Fruit fly (Drosophila melanogaster): ENCODE results near the gene Calx.
A peak's percentile ranks its signal among the peaks of the same experiment; 100 is the strongest.

Gene Calx

DNA sequence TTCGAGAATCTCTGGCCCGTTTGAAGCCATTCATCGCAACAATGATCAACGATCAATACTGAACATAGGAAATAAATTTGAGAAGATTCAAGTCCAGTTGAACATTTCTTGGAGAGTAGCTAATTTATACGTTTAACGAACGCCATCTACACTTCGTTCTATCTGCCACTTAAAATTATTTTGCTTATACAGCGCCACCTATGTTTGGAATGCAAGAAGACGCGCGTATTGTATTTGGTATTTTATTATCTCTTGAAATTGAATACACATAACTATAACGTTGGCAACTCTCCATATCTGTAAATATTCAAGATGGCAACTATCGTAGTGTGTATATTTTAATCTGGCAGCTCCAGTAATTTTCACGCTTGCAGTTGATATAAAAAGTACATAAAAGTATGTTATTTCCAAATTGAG lies 30.0 kb upstream of the Calx start (continued):
- TF ChIP-seq ato (GFP tag; IDR thresholded peaks at IDR 0.05; ENCODE audit: partially characterized antibody) = no peak
- peak; percentile 1 for TF ChIP-seq CG2875 (GFP tag; optimal IDR thresholded peaks at IDR 0.05)
- peak; percentile 90 for TF ChIP-seq Med (GFP tag)
- peak; percentile 30 to 54 for TF ChIP-seq chif (GFP tag; optimal IDR thresholded peaks at IDR 0.05)
- TF ChIP-seq CG13894 (tag; optimal IDR thresholded peaks at IDR 0.05) = peak; percentile 3
- TF ChIP-seq CG6254 (GFP tag; optimal IDR thresholded peaks at IDR 0.05) = no peak
- no peak for TF ChIP-seq CG7786 (GFP tag; optimal IDR thresholded peaks at IDR 0.05)
- TF ChIP-seq trem (tag; optimal IDR thresholded peaks at IDR 0.05) = peak; percentile 47
- no peak for TF ChIP-seq CG5180 (GFP tag; optimal IDR thresholded peaks at IDR 0.05)
- TF ChIP-seq gcm (GFP tag; optimal IDR thresholded peaks at IDR 0.05) = no peak
- no peak for TF ChIP-seq jigr1 (GFP tag; IDR thresholded peaks at IDR 0.05)
- no peak for TF ChIP-seq CG2202 (tag; optimal IDR thresholded peaks at IDR 0.05)
- TF ChIP-seq CG11456 (GFP tag; IDR thresholded peaks at IDR 0.05) = peak; percentile 84
- no peak for TF ChIP-seq CG15073 (GFP tag; optimal IDR thresholded peaks at IDR 0.05)
- TF ChIP-seq CG10959 (GFP tag; IDR thresholded peaks at IDR 0.05) = no peak
- TF ChIP-seq gce (GFP tag; IDR thresholded peaks at IDR 0.05) = no peak; the same call in 2 of the 3 replicates
- no peak for TF ChIP-seq CG2116 (GFP tag; optimal IDR thresholded peaks at IDR 0.05)
- TF ChIP-seq mam (GFP tag; optimal IDR thresholded peaks at IDR 0.05) = peak; percentile 47
- no peak for TF ChIP-seq CG12219 (GFP tag; optimal IDR thresholded peaks at IDR 0.05)
- TF ChIP-seq CG16863 (GFP tag; optimal IDR thresholded peaks at IDR 0.05) = no peak
- TF ChIP-seq bbx (GFP tag; IDR thresholded peaks at IDR 0.05; ENCODE audit: partially characterized antibody) = peak; percentile 38; the same call in 1 of the 2 replicates
- TF ChIP-seq sim (GFP tag; IDR thresholded peaks at IDR 0.05) = no peak
- no peak for TF ChIP-seq CG16813 (GFP tag; IDR thresholded peaks at IDR 0.05; ENCODE audit: partially characterized antibody)
- 0 out of 2 replicates have a peak, but pooled peaks have one; percentile 31 for TF ChIP-seq sisA (GFP tag; IDR thresholded peaks at IDR 0.05)
- TF ChIP-seq CG4820 (GFP tag; optimal IDR thresholded peaks at IDR 0.05) = no peak
- peak; percentile 45 for TF ChIP-seq Meics (GFP tag; optimal IDR thresholded peaks at IDR 0.05)
- TF ChIP-seq esg (GFP tag; conservative IDR thresholded peaks at IDR 0.05) = no peak
- TF ChIP-seq CG33213 (GFP tag; optimal IDR thresholded peaks at IDR 0.05) = peak; percentile 63
- peak; percentile 39 for TF ChIP-seq Antp (GFP tag; optimal IDR thresholded peaks at IDR 0.05)
- no peak for TF ChIP-seq CG7556 (GFP tag; optimal IDR thresholded peaks at IDR 0.05)
- peak; percentile 53 for TF ChIP-seq pzg (GFP tag; optimal IDR thresholded peaks at IDR 0.05)
- no peak for TF ChIP-seq CG7372 (GFP tag; IDR thresholded peaks at IDR 0.05)
- peak; percentile 39 for TF ChIP-seq CG12744 (GFP tag; optimal IDR thresholded peaks at IDR 0.05)
- peak; percentile 77 for TF ChIP-seq NFAT (GFP tag; IDR thresholded peaks at IDR 0.05)
- TF ChIP-seq ewg (GFP tag; optimal IDR thresholded peaks at IDR 0.05) = no peak
- TF ChIP-seq ind (GFP tag; optimal IDR thresholded peaks at IDR 0.05) = peak; percentile 20
- TF ChIP-seq Side (GFP tag; optimal IDR thresholded peaks at IDR 0.05) = peak; percentile 39
- TF ChIP-seq Myb (GFP tag; optimal IDR thresholded peaks at IDR 0.05) = peak; percentile 65
- peak; percentile 52 for TF ChIP-seq NC2β (GFP tag; optimal IDR thresholded peaks at IDR 0.05)
- peak; percentile 49; the same call in 1 of the 3 replicates for TF ChIP-seq ken (GFP tag; IDR thresholded peaks at IDR 0.05)
- TF ChIP-seq gfzf (GFP tag; optimal IDR thresholded peaks at IDR 0.05) = peak; percentile 28
- no peak for TF ChIP-seq Bteb2 (GFP tag; optimal IDR thresholded peaks at IDR 0.05)
- no peak for TF ChIP-seq Nf-YB (GFP tag; optimal IDR thresholded peaks at IDR 0.05)
- peak; percentile 54 for TF ChIP-seq Abd-B (GFP tag; optimal IDR thresholded peaks at IDR 0.05)
- no peak for TF ChIP-seq en (GFP tag; optimal IDR thresholded peaks at IDR 0.05)
- TF ChIP-seq ERR (GFP tag; optimal IDR thresholded peaks at IDR 0.05) = no peak
- TF ChIP-seq fd96Cb (tag; optimal IDR thresholded peaks at IDR 0.05) = no peak
- TF ChIP-seq CG18764 (GFP tag; optimal IDR thresholded peaks at IDR 0.05) = peak; percentile 8
- TF ChIP-seq H15 (GFP tag; IDR thresholded peaks at IDR 0.05) = no peak
- TF ChIP-seq crp (GFP tag; optimal IDR thresholded peaks at IDR 0.05) = no peak
- TF ChIP-seq CG15011 (GFP tag; optimal IDR thresholded peaks at IDR 0.05) = no peak
